Worm (Caenorhabditis elegans) whole organism, L4 larva: ENCODE measurements around the gene R09H10.7.

ENCODE experiments used
- T20F7.1 ChIP-seq: fragments of 200-800 bp; sonication (Bioruptor generic); optimal IDR thresholded peaks from 2 replicates; lab custom pipeline; 2018; ENCODE audit warnings: mild to moderate bottlenecking, missing genetic modification characterization, missing compliant biosample characterization
- aly-2 ChIP-seq: sonication (generic microtip); optimal IDR thresholded peaks from 2 replicates; lab custom pipeline; 2018; ENCODE audit warnings: missing biosample characterization, missing genetic modification characterization
- ama-1 ChIP-seq: fragments of 150-350 bp; optimal IDR thresholded peaks from 2 replicates; lab custom pipeline; 2014; ENCODE audit warnings: inconsistent platforms, mixed read lengths
- arid-1 ChIP-seq: fragments of 200-800 bp; sonication (Bioruptor generic); conservative IDR thresholded peaks from 2 replicates; pipeline ENCODE4 v1.3.6; 2022; ENCODE audit warnings: missing genetic modification reagents, missing genetic modification characterization, missing compliant biosample characterization
- ceh-20 ChIP-seq: fragments of 200-800 bp; sonication (Bioruptor generic); IDR thresholded peaks from 2 replicates; pipeline ENCODE4 v1.3.6; 2022; ENCODE audit warnings: missing genetic modification reagents, missing genetic modification characterization, missing compliant biosample characterization
- egl-43 ChIP-seq: fragments of 200-800 bp; sonication (Bioruptor generic); IDR thresholded peaks from 2 replicates; pipeline ENCODE4 v1.3.6; 2022; ENCODE audit warnings: missing genetic modification reagents, missing genetic modification characterization, missing compliant biosample characterization
- hlh-11 ChIP-seq: fragments of 200-800 bp; sonication (Bioruptor generic); optimal IDR thresholded peaks from 2 replicates; lab custom pipeline; 2018; ENCODE audit warnings: mild to moderate bottlenecking, missing genetic modification characterization, missing compliant biosample characterization
- hlh-30 ChIP-seq: sonication (generic microtip); optimal IDR thresholded peaks from 2 replicates; lab custom pipeline; 2017; ENCODE audit warnings: antibody characterized with exemption, mild to moderate bottlenecking, missing genetic modification characterization, missing compliant biosample characterization; ENCODE audit not compliant: insufficient read depth
- lin-29 ChIP-seq: fragments of 200-800 bp; sonication (Bioruptor generic); IDR thresholded peaks from 2 replicates; pipeline ENCODE4 v1.3.6; 2022; ENCODE audit warnings: missing genetic modification reagents, missing genetic modification characterization, missing compliant biosample characterization
- nhr-102 ChIP-seq: sonication (generic microtip); optimal IDR thresholded peaks from 2 replicates; lab custom pipeline; 2016; ENCODE audit warnings: mild to moderate bottlenecking, missing genetic modification characterization, moderate library complexity, missing compliant biosample characterization
- nhr-77 ChIP-seq: fragments of 150-350 bp; optimal IDR thresholded peaks from 2 replicates; lab custom pipeline; 2014; ENCODE audit warnings: missing biosample characterization, missing genetic modification characterization
- php-3 ChIP-seq: fragments of 200-800 bp; sonication (Bioruptor generic); IDR thresholded peaks from 2 replicates; pipeline ENCODE4 v1.3.6; 2022; ENCODE audit warnings: missing genetic modification reagents, missing genetic modification characterization, missing compliant biosample characterization
- tag-97 ChIP-seq: fragments of 200-800 bp; sonication (Bioruptor generic); IDR thresholded peaks from 2 replicates; pipeline ENCODE4 v1.3.6; 2022; ENCODE audit warnings: missing genetic modification characterization, missing compliant biosample characterization
- unc-62 ChIP-seq, 3 experiments: fragments of 150-350 bp in 1 of 3; sonication (generic microtip); optimal IDR thresholded peaks in 2 of 3; peaks in 1 of 3; 1 replicate in 1 of 3; 2 replicates in 2 of 3; lab custom pipeline; 2014 to 2017; ENCODE audit warnings: missing biosample characterization in 3 of 3, missing genetic modification characterization in 3 of 3, missing genetic modification reagents in 3 of 3, missing genotype in 1 of 3

Gene R09H10.7

DNA sequence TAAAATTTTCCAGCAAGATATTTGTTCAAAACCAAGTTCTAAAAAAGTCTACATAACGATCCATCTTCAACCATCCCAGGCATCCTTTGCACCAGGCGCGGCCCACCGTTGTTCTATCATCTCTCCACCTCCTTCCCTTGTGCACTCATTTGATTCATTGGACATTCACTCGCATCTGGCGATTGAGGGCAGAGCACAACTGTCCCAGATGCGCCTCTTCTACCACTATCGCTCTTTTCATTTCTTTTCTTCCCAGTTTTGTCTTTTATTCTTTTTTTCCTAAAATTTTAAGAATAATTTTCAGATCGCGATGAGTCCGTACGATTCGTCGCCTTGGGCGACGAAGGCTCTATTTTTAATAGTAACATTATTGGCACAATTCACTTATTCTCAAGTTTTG lies 45.6 kb downstream of the R09H10.7 start, which contains the start of gene epi-1:
Gene epi-1 (plus strand): TSS at position 301 of the 400 bp plus-strand sequence.
- no peak for TF ChIP-seq lin-29 (GFP tag; lab: Robert Waterston, UW)
- no peak for TF ChIP-seq php-3 (GFP tag; lab: Robert Waterston, UW)
- no peak for TF ChIP-seq ceh-20 (GFP tag; lab: Robert Waterston, UW)
- TF ChIP-seq ama-1 (lab: Kevin White, UChicago), result no peak
- TF ChIP-seq hlh-30 (tag; lab: Kevin White, UChicago), result no peak
- no peak for TF ChIP-seq aly-2 (tag; lab: Kevin White, UChicago)
- TF ChIP-seq nhr-77 (tag; lab: Kevin White, UChicago), result no peak
- TF ChIP-seq egl-43, result no peak
- TF ChIP-seq tag-97 (GFP tag; lab: Robert Waterston, UW), result no peak
- TF ChIP-seq hlh-11 (tag; lab: Kevin White, UChicago), result no peak
- no peak for TF ChIP-seq nhr-102 (tag; lab: Kevin White, UChicago)
- no peak for TF ChIP-seq arid-1 (GFP tag; lab: Robert Waterston, UW)

DNA sequence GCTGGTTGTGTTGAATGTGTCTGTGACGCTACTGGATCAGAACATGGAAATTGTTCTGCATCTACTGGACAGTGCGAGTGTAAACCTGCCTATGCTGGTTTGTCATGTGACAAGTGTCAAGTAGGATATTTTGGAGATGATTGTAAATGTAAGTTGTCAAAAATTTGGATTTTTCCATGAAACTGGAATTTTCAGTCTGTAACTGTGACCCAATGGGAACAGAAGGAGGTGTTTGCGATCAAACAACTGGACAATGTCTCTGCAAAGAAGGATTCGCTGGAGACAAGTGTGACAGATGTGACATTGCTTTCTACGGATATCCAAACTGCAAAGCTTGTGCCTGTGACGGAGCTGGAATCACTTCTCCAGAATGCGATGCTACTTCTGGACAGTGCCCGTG lies 47.6 kb downstream of the R09H10.7 start:
- no peak for TF ChIP-seq T20F7.1
- TF ChIP-seq unc-62 (GFP tag; optimal IDR thresholded peaks at IDR 0.05 in 1 of 2; lab: Kevin White, UChicago), result peak in 1 of 2 experiments; percentile 99
- no peak for TF ChIP-seq unc-62 (tag; optimal IDR thresholded peaks at IDR 0.05; lab: Kevin White, UChicago)
- TF ChIP-seq, all 104 proteins: peak for 1
